Fruit fly (Drosophila melanogaster) S2 (cell line): ENCODE results near the gene CG4408.

ENCODE experiments used
- CG8478 ChIP-seq: fragments of >200 bp; optimal IDR thresholded peaks from 2 replicates; lab custom pipeline; 2018
- CTCF ChIP-seq, 2 experiments: fragments of >200 bp; optimal IDR thresholded peaks; 2 replicates each; lab custom pipeline; 2018

dm6 chr3R:23336513-23336912 is 26.9 kb downstream of the CG4408 start:
- no peak for TF ChIP-seq CG8478 (lab: Kevin White, UChicago)
- TF ChIP-seq CTCF (optimal IDR thresholded peaks at IDR 0.05; lab: Kevin White, UChicago) = no peak
